Fruit fly (Drosophila melanogaster) whole organism: ENCODE results near the gene Cht7.

Experiments
- CG8478 ChIP-seq: fragments of >200 bp; optimal IDR thresholded peaks from 2 replicates; lab custom pipeline; 2018; ENCODE audit warnings: inconsistent platforms
- Dll ChIP-seq: fragments of >200 bp; optimal IDR thresholded peaks from 2 replicates; lab custom pipeline; 2017
- EcR ChIP-seq, 2 experiments: fragments of >200 bp; optimal IDR thresholded peaks; 2 replicates each; lab custom pipeline; 2017; ENCODE audit warnings: missing biosample characterization in 2 of 2, missing genetic modification characterization in 2 of 2, missing genetic modification reagents in 2 of 2
- pan ChIP-seq: fragments of >200 bp; optimal IDR thresholded peaks from 2 replicates; lab custom pipeline; 2017
- psq ChIP-seq: fragments of >200 bp; optimal IDR thresholded peaks from 2 replicates; lab custom pipeline; 2017
- usp ChIP-seq: fragments of >200 bp; optimal IDR thresholded peaks from 2 replicates; lab custom pipeline; 2017; ENCODE audit warnings: missing biosample characterization, missing genetic modification characterization, mixed read lengths

Cht7 gene

DNA sequence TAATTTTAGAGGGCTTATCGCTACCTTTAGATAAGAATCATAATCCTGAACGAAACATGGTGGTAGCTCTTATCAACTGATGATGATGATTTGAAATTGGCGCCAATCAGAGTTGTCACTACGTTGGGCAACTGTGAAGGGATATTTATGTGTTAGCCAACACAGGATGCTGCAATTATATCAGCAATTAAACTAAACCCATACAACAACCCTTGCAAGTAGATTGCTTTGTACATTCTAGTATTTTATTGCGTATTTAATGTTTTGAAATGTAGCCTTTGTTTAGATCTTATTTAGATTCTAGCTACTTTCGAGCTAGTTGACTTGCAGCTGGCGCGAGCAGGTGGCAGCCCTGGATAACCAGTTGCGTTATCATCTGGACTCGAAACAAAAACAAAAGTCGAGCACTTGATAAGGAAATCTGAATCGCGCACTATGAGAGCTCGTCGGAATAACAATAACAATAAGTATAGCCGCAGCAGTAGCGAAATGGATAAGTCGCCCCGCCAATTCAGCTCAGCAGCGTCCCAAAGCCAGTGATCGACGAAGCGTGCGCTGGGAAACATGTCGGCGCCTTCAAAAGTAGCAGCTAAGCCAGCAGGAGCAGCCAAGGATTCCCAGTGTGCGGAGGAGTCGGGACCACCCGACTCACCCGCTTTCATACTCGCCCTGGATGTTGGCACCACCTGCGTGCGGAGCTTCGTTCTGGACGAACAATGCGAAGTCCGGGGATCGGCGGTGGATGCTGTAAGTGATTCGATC is 54.5 kb downstream of the Cht7 start, which contains the start of gene CG1271:
Gene CG1271 (plus strand): TSS at position 405 of the 762 bp plus-strand sequence.
- TF ChIP-seq psq (lab: Kevin White, UChicago) (no peak), Dll (no peak), CG8478 (lab: Kevin White, UChicago) (no peak), usp (no peak)

DNA sequence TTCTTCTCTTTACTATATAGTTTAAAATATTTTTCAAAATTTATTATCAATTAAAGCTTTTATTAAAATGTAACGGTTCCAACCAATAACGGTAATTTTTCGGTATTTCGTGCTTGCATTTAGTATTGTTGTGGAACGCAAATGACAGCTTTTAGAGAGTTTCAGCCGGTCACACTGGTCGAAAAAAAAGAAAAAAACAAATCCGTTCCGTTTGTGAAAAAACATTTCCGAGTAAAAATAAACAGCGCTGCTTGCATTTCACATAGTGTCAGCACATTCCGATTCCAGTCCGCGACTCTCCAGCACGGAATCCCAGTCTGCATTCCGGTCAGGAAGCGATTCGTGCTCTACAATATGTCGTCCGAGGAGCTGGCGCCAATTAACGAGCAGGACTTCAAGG is 56.6 kb downstream of the Cht7 start, which contains the start of gene CG32485:
Gene CG32485 (plus strand): TSS at position 139 of the 400 bp plus-strand sequence.
- no peak for TF ChIP-seq psq (lab: Kevin White, UChicago)
- TF ChIP-seq usp, result no peak
- no peak for TF ChIP-seq pan (lab: Kevin White, UChicago)
- TF ChIP-seq CG8478 (lab: Kevin White, UChicago), result no peak
- TF ChIP-seq Dll, result no peak

DNA sequence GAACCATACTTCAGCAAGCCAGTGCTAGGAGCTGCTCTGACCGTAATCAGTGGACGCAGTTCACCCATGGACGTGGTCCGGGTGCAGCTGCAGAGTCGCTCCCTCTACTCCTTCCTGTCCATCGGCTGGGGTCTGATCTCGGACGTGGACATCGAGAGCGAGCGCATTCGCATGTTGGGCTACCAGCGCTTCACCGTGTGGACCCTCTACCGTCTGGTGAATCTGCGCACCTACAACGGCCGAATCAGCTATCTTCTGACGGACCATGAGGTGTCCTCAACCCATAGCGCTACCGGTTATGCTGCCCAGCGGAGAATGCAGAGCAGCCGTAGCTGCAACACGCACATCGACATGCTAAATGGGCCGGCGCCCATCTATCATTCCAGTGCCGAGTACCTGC is 58.1 kb downstream of the Cht7 start:
- TF ChIP-seq Dll (no peak), psq (lab: Kevin White, UChicago) (no peak), pan (lab: Kevin White, UChicago) (no peak), EcR (GFP tag; optimal IDR thresholded peaks at IDR 0.05; lab: Kevin White, UChicago) (no peak), CG8478 (lab: Kevin White, UChicago) (no peak), usp (no peak)

DNA sequence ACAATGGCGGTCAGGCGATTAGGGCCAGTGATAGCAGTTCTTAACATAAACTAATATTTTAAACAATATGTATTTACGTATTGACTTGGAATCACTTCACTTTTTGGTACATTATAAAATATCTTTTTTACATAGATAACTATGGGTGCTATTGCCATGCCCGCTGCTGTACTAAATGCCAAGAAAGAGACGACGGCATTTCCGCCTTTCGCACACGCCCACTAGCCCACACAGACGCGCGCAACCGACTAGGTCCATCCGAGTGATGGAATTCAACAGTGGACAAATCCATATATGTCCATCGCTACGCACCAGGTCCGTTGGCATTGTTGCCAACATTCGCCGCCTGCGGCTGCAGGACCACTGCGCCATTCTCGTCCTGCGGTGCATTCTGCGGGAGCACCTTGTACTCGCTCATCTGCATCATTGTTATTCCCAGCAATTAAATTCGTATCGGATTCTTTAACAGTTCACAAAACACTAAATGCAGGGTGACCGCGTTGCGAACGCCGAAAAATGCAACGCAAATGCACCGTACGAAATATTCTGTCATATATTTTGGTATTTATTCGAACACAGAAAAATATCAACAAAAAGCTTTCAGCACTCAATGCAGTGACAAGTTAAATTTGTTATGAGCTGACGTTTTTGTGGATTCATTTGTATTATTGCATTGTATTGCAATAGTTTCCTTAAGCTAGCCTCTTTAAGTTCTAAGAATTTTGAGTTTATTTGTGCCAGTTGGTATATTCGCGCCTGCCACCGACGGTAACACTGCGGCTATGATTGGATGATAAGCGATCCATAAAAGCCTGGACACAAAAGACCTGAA is 60.2 kb downstream of the Cht7 start, which contains the start of the genes scramb2 and Sk2:
Gene scramb2 (minus strand): TSS at position 488 of the 832 bp plus-strand sequence.
Gene Sk2 (plus strand): TSS at position 763 of the 832 bp plus-strand sequence.
- no peak for TF ChIP-seq EcR (GFP tag; optimal IDR thresholded peaks at IDR 0.05; lab: Kevin White, UChicago)
- TF ChIP-seq Dll, result peak; percentile 52

DNA sequence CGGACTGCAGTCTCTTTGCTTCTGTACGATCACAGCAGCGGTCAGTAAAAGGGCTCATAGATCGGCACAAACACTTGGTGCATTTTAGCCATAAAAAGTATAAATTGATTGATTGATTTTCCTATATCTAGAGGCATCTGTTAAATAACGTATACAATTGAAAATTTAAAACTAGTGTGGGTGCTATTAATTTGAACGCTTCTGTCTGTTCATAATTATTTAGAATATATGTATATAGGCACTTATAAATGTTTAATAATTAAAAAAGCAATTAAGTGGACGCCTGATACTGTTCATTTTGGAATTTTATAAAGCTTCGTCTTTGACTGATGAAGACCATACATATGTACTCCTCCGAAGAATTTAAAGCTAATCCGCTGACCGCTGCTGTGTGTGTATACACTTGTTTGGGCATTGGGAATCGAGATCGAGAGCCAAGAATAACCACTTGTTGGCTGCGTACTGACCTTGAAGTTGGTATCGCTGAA is 61.5 kb downstream of the Cht7 start:
- TF ChIP-seq pan (lab: Kevin White, UChicago) (no peak), EcR (GFP tag; optimal IDR thresholded peaks at IDR 0.05; lab: Kevin White, UChicago) (no peak), usp (no peak), psq (lab: Kevin White, UChicago) (no peak), Dll (no peak), CG8478 (lab: Kevin White, UChicago) (no peak)

DNA sequence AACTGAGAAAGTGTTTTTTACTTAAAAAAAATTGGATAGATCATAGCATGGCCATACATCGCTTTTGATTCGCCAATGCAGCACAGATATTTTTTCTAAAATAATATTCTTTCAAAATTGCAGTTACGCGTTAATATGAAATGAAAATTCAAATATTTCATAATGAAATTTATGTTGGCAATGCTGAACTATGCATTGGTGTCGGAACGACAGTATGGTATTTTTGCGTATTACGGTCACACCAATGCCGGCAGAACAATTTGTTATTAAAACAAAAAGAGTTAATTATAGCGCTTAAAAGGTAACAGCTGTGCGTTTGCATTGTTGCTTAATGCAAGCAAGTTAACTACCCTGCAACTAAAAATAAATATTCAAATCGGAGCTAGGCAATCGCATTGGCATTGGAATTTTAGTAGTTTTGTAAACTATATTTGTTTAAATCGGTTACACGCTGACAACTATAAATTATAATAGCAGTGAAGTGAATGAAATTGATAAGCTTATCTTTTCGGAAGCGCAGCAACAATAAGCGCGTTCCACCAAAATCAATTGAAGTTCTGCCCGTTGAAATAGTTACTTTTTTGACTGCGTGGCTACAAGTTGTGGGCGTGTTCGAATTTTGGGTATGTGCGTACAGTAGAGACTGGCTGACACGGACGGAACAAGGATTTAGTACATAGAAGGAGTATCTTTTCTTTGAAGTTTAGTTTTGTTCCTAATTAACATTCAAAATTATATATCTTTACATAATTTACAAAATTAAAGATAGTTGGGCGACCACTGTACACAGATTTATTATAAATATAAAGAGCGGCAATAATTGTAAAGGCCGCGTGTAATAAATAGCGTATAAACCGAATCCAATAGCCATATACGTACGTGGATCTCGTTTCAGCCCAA is 64.4 kb downstream of the Cht7 start, which contains the start of gene Prx4:
Gene Prx4 (plus strand): TSS at position 210 of the 900 bp plus-strand sequence.
- no peak for TF ChIP-seq psq (lab: Kevin White, UChicago)
- TF ChIP-seq EcR (GFP tag; optimal IDR thresholded peaks at IDR 0.05; lab: Kevin White, UChicago), result no peak
- no peak for TF ChIP-seq pan (lab: Kevin White, UChicago)
- no peak for TF ChIP-seq usp
- no peak for TF ChIP-seq CG8478 (lab: Kevin White, UChicago)
- TF ChIP-seq Dll, result no peak
